Fruit fly (Drosophila melanogaster): ENCODE measurements around the gene Jon25Biii.

Jon25Biii gene

DNA sequence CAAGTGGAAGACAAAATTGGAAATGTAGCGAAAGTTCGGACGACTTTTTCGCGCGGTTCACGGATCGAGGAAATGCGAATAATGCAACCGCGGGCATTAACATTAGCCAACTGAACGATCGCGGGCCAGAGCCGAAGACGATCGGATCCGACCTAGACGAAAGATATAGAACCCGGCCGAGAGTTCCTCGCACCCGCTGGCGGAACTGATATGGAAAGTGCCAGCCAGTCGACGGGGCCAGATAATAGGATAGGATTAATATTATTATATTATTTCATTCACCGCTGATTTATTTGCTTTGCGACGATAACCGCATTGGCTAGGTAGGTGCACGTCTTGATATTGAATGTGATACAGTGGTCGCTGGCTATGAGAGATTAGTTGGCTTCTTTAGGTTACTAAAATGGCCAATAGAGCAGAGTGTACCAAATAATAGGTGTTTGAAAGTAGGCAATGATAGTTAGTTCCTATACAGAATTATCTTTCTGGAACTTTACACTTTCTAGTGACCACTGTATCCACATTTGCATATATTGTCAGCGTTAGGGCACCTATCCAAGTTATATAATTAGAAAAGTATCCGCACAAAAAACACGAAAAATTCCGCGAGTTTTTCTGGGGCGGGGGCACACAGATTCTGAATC lies 48.9 kb upstream of the Jon25Biii start (continued):
- TF ChIP-seq CG4360 (GFP tag; IDR thresholded peaks at IDR 0.05), result no peak
- peak; percentile 42 for TF ChIP-seq Dek (tag; optimal IDR thresholded peaks at IDR 0.05)
- peak; percentile 75 for TF ChIP-seq Xbp1 (GFP tag; optimal IDR thresholded peaks at IDR 0.05)
- TF ChIP-seq CG13424 (tag; optimal IDR thresholded peaks at IDR 0.05), result peak; percentile 64
- no peak for TF ChIP-seq z (GFP tag; IDR thresholded peaks at IDR 0.05)
- TF ChIP-seq inv (GFP tag; IDR thresholded peaks at IDR 0.05; ENCODE audit: partially characterized antibody), result no peak
- peak; percentile 70 for TF ChIP-seq esg (GFP tag; conservative IDR thresholded peaks at IDR 0.05)
- no peak for TF ChIP-seq ab (GFP tag; optimal IDR thresholded peaks at IDR 0.05)
- TF ChIP-seq H15 (GFP tag; IDR thresholded peaks at IDR 0.05), result peak; percentile 57; the same call in 1 of the 3 replicates
- TF ChIP-seq Side (GFP tag; optimal IDR thresholded peaks at IDR 0.05), result peak; percentile 52
- TF ChIP-seq CG1832 (GFP tag; optimal IDR thresholded peaks at IDR 0.05), result no peak
- no peak for TF ChIP-seq CG14860 (GFP tag; IDR thresholded peaks at IDR 0.05; ENCODE audit: partially characterized antibody)
- no peak for TF ChIP-seq ato (GFP tag; IDR thresholded peaks at IDR 0.05; ENCODE audit: partially characterized antibody)
- no peak for TF ChIP-seq kni (GFP tag; optimal IDR thresholded peaks at IDR 0.05)
- TF ChIP-seq org-1 (GFP tag; optimal IDR thresholded peaks at IDR 0.05), result peak; percentile 14
- TF ChIP-seq CG3281 (GFP tag; optimal IDR thresholded peaks at IDR 0.05), result peak; percentile 72
- peak; percentile 25; the same call in 1 of the 2 replicates for TF ChIP-seq al (GFP tag; IDR thresholded peaks at IDR 0.05)
- peak; percentile 64 for TF ChIP-seq HLH54F (GFP tag; optimal IDR thresholded peaks at IDR 0.05)
- TF ChIP-seq CG34422 (GFP tag; IDR thresholded peaks at IDR 0.05), result peak; percentile 74; the same call in 2 of the 3 replicates
- TF ChIP-seq YL-1 (GFP tag; optimal IDR thresholded peaks at IDR 0.05), result no peak
- TF ChIP-seq odd (GFP tag; optimal IDR thresholded peaks at IDR 0.05), result peak; percentile 41
- TF ChIP-seq ranshi (GFP tag; IDR thresholded peaks at IDR 0.05), result peak; percentile 70; the same call in 1 of the 2 replicates
- no peak for TF ChIP-seq gfzf (GFP tag; optimal IDR thresholded peaks at IDR 0.05)
- TF ChIP-seq Optix (GFP tag; IDR thresholded peaks at IDR 0.05), result peak; percentile 64; the same call in 2 of the 3 replicates
- no peak for TF ChIP-seq CG42726 (GFP tag; IDR thresholded peaks at IDR 0.05; ENCODE audit: partially characterized antibody)
- peak; percentile 55 for TF ChIP-seq PHDP (tag; optimal IDR thresholded peaks at IDR 0.05)
- TF ChIP-seq so (GFP tag; IDR thresholded peaks at IDR 0.05), result peak; percentile 70; the same call in 1 of the 3 replicates
- TF ChIP-seq Fer2 (tag; optimal IDR thresholded peaks at IDR 0.05), result peak; percentile 40
- TF ChIP-seq CG10267 (tag; optimal IDR thresholded peaks at IDR 0.05), result peak; percentile 10
- TF ChIP-seq Blimp-1 (GFP tag; optimal IDR thresholded peaks at IDR 0.05), result peak; percentile 62
- TF ChIP-seq Bteb2 (GFP tag; optimal IDR thresholded peaks at IDR 0.05), result peak; percentile 54
- peak; percentile 61 for TF ChIP-seq CG6654 (GFP tag; optimal IDR thresholded peaks at IDR 0.05)
- TF ChIP-seq CG13624 (GFP tag; optimal IDR thresholded peaks at IDR 0.05), result peak; percentile 55
- peak; percentile 30 for TF ChIP-seq Sox100B (GFP tag; optimal IDR thresholded peaks at IDR 0.05)
- no peak for TF ChIP-seq Sin3A (optimal IDR thresholded peaks at IDR 0.05)
- peak; percentile 16 for TF ChIP-seq CG1233 (GFP tag; optimal IDR thresholded peaks at IDR 0.05)
- TF ChIP-seq CG7928 (GFP tag; optimal IDR thresholded peaks at IDR 0.05), result peak; percentile 23
- no peak for TF ChIP-seq jigr1 (GFP tag; IDR thresholded peaks at IDR 0.05)
- TF ChIP-seq CG11398 (GFP tag; optimal IDR thresholded peaks at IDR 0.05), result no peak
- peak; percentile 34 for TF ChIP-seq CG6254 (GFP tag; optimal IDR thresholded peaks at IDR 0.05)
- peak; percentile 62 for TF ChIP-seq CG4820 (GFP tag; optimal IDR thresholded peaks at IDR 0.05)
- peak; percentile 63 for TF ChIP-seq CG7372 (GFP tag; IDR thresholded peaks at IDR 0.05)
- peak; percentile 11 for TF ChIP-seq mirr (GFP tag; optimal IDR thresholded peaks at IDR 0.05)
- no peak for TF ChIP-seq ac (GFP tag; optimal IDR thresholded peaks at IDR 0.05)
- no peak for TF ChIP-seq Hr39 (optimal IDR thresholded peaks at IDR 0.05)
- no peak for TF ChIP-seq CG6791 (GFP tag; IDR thresholded peaks at IDR 0.05; ENCODE audit: partially characterized antibody)
- TF ChIP-seq toy (GFP tag; IDR thresholded peaks at IDR 0.05), result no peak
- peak; percentile 19 for TF ChIP-seq vfl (GFP tag; optimal IDR thresholded peaks at IDR 0.05)
- TF ChIP-seq sug (tag; optimal IDR thresholded peaks at IDR 0.05), result peak; percentile 26
- peak; percentile 36 for TF ChIP-seq CG13296 (GFP tag; optimal IDR thresholded peaks at IDR 0.05)
